Worm (Caenorhabditis elegans): ENCODE measurements around the gene mdt-27.

Gene mdt-27

DNA sequence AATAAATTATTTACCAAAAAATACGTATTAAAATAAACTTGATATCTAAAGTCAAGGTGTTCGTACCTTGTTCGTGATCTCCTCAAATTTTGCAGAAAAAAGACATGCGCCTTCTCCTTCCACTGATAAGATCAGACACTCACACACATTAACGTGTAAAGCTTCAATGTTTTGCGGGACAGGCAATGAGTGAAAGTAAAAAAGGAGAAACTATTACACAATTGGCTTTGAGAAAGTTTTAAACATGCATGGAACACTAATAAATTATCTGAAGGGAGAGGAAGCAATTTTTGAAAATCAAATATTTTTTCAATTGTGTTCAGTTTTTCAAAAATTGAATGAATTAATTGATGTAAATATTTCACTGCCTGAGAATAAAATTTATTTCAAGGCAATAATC, 11.5 kb upstream of the mdt-27 start:
- peak; percentile 33 for TF ChIP-seq nhr-48 (tag; optimal IDR thresholded peaks at IDR 0.05)
- no peak for TF ChIP-seq tag-97 (GFP tag; IDR thresholded peaks at IDR 0.05)
- no peak for TF ChIP-seq nhr-41 (GFP tag; IDR thresholded peaks at IDR 0.05)
- no peak for TF ChIP-seq F37D6.2 (tag; optimal IDR thresholded peaks at IDR 0.05)

DNA sequence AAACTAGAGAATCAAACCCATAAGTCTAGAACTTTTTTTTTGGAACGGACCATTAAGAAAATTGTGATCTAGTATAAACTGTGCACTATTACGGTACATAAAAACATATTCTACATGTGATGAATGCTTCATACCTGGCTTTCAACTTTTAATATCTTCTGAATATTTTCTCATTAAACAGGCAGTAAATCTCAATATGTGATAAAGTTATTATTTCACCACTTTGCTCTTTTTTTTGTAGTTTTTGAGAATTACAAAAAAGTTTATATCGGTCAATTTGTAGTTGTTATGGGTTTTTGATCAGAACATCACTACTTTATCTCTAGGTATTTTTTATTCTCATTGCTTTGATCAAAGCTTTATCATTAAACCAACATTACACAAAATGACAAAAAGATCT, 10.9 kb upstream of the mdt-27 start:
- TF ChIP-seq nhr-41 (GFP tag; IDR thresholded peaks at IDR 0.05) (no peak), aha-1 (tag) (peak; percentile 95)

DNA sequence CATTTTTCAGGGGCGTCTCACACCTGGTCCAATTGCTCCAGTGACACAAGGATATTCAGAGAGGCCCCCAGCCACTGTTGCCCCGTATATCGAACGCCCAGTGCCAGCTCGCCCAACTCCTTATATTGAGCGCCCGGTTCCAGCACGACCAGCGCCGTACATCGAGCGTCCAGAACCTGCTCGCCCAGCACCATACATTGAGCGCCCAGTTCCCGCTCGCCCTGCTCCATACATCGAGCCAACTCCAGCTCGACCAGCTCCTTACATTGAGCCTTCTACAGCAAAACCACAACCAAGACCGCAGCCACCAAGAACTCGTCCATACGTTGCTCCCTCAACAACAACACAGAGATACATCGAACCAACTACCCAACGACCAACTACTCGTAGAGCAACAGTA, 9.4 kb upstream of the mdt-27 start:
- TF ChIP-seq lir-3 (tag; optimal IDR thresholded peaks at IDR 0.05) (no peak), set-16 (GFP tag; IDR thresholded peaks at IDR 0.05) (peak; percentile 72; the same call in 1 of the 2 replicates), egl-43 (GFP tag; IDR thresholded peaks at IDR 0.05) (peak; percentile 38; the same call in 1 of the 2 replicates)

DNA sequence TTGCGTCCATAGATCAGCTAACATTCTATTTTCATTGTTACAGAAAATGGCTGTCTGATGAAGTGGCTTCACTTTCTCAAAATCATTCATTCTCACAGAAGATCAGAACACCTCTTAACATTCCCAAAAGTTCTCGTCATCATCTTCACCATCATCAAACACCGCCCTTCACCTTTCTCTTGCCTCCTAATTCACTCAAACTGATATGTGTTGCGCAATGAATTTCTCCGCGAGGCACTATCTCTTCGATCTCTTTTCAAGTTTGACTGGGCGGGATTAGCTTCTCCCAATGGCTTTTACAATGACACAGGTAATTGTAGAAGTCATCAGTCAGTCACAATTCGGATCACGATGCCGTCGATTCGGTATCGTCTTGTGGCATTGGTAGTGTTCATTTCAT, 8.1 kb upstream of the mdt-27 start, which contains the start of gene grd-6:
Gene grd-6 (plus strand): TSS at position 301 of the 400 bp plus-strand sequence.
- no peak for TF ChIP-seq ceh-28 (tag; optimal IDR thresholded peaks at IDR 0.05)
- no peak for TF ChIP-seq R02D3.7 (tag; optimal IDR thresholded peaks at IDR 0.05)
- TF ChIP-seq saeg-2 (GFP tag; IDR thresholded peaks at IDR 0.05) = no peak
- no peak for TF ChIP-seq dmd-8 (GFP tag; IDR thresholded peaks at IDR 0.05)
- TF ChIP-seq daf-8 (GFP tag; IDR thresholded peaks at IDR 0.05) = no peak
- no peak for TF ChIP-seq nhr-25 (tag; optimal IDR thresholded peaks at IDR 0.05; ENCODE audit: borderline replicate concordance, insufficient read depth)
- no peak for TF ChIP-seq nhr-102 (tag; optimal IDR thresholded peaks at IDR 0.05)
- no peak for TF ChIP-seq daf-16 (GFP tag; optimal IDR thresholded peaks at IDR 0.05)
- no peak for TF ChIP-seq daf-16 (tag; optimal IDR thresholded peaks at IDR 0.05)
- TF ChIP-seq zfp-3 (GFP tag; conservative IDR thresholded peaks at IDR 0.05) = no peak
- TF ChIP-seq madf-9 (GFP tag; conservative IDR thresholded peaks at IDR 0.05) = no peak
- no peak for TF ChIP-seq mdt-29 (GFP tag; IDR thresholded peaks at IDR 0.05)
- TF ChIP-seq T20F7.1 (GFP tag; optimal IDR thresholded peaks at IDR 0.05) = no peak
- TF ChIP-seq php-3 (GFP tag; IDR thresholded peaks at IDR 0.05) = no peak
- TF ChIP-seq ceh-44 (GFP tag; IDR thresholded peaks at IDR 0.05) = no peak
- TF ChIP-seq Y105C5A.15 (GFP tag; IDR thresholded peaks at IDR 0.05) = no peak
- TF ChIP-seq ZK337.2 (GFP tag; IDR thresholded peaks at IDR 0.05) = no peak
- no peak for TF ChIP-seq dmd-6 (GFP tag; IDR thresholded peaks at IDR 0.05)
- TF ChIP-seq F37D6.2 (tag; optimal IDR thresholded peaks at IDR 0.05) = no peak

DNA sequence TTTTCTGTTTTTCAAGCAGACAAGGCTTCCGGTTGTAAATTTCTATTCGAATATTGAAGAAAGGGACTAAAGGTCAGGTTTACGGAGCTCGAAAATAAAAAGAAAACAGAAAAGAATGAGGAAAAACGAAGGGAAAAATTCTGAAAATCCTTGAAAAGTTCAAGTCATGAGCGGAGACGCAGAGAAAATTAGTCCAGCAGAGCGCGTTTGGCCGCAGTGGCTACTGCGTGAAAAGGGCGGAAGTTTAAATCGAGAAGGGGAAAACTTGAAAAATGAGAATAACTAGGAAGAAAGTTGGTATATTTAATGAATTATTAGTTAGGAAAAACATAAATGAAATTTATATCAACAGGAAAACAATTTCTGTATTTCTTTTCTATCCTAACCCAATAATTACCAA, 7.0 kb upstream of the mdt-27 start:
- TF ChIP-seq dpl-1 (GFP tag; optimal IDR thresholded peaks at IDR 0.05) = peak; percentile 80
- no peak for TF ChIP-seq unc-39 (tag; optimal IDR thresholded peaks at IDR 0.05)
- no peak for TF ChIP-seq F49E8.2 (tag; optimal IDR thresholded peaks at IDR 0.05; ENCODE audit: borderline replicate concordance)
- TF ChIP-seq mep-1 (tag; optimal IDR thresholded peaks at IDR 0.05) = peak; percentile 39
- no peak for TF ChIP-seq ZK546.5 (tag; optimal IDR thresholded peaks at IDR 0.05)
- TF ChIP-seq Y105C5A.15 (GFP tag; IDR thresholded peaks at IDR 0.05) = no peak
- TF ChIP-seq ceh-32 (tag; optimal IDR thresholded peaks at IDR 0.05; ENCODE audit: poor library complexity) = no peak
- peak; percentile 64 for TF ChIP-seq nhr-6 (tag; optimal IDR thresholded peaks at IDR 0.05)
- no peak for TF ChIP-seq cey-2 (tag; optimal IDR thresholded peaks at IDR 0.05; ENCODE audit: borderline replicate concordance, insufficient read depth)
- TF ChIP-seq nhr-77 (tag; optimal IDR thresholded peaks at IDR 0.05) = no peak
- TF ChIP-seq ztf-7 (tag; optimal IDR thresholded peaks at IDR 0.05) = no peak
- no peak for TF ChIP-seq mdl-1 (tag; optimal IDR thresholded peaks at IDR 0.05)
- no peak for TF ChIP-seq Y5F2A.4 (GFP tag; optimal IDR thresholded peaks at IDR 0.05)
- no peak for TF ChIP-seq aly-2 (tag; optimal IDR thresholded peaks at IDR 0.05)
- peak; percentile 72 for TF ChIP-seq mes-2 (tag; optimal IDR thresholded peaks at IDR 0.05; ENCODE audit: poor library complexity, severe bottlenecking)
- TF ChIP-seq F10B5.3 (tag; optimal IDR thresholded peaks at IDR 0.05) = no peak
- TF ChIP-seq nhr-102 (tag; optimal IDR thresholded peaks at IDR 0.05) = no peak
- no peak for TF ChIP-seq T20F7.1 (GFP tag; optimal IDR thresholded peaks at IDR 0.05)
- TF ChIP-seq hif-1 (tag; optimal IDR thresholded peaks at IDR 0.05) = no peak
- no peak for TF ChIP-seq zip-2 (tag; optimal IDR thresholded peaks at IDR 0.05)
- TF ChIP-seq nhr-76 (tag; optimal IDR thresholded peaks at IDR 0.05) = no peak
- no peak for TF ChIP-seq vab-7 (GFP tag; IDR thresholded peaks at IDR 0.05)
- TF ChIP-seq ama-1 (optimal IDR thresholded peaks at IDR 0.05) = peak; percentile 8

Data from whole organism, L4 larva.